Worm (Caenorhabditis elegans) whole organism, mixed stage, embryonic: Measurements from ENCODE around the gene F54H12.10.
"Not testable (repeated sequence)": the region's sequence is repeated elsewhere in the genome, so short reads cannot be mapped to it uniquely, and the experiment has no call there.

ENCODE experiments used
- M03D4.4 ChIP-seq: sonication (generic microtip); optimal IDR thresholded peaks from 2 replicates; lab custom pipeline; 2017; ENCODE audit warnings: mild to moderate bottlenecking, missing genetic modification characterization, missing compliant biosample characterization
- bed-3 ChIP-seq: fragments of 200-800 bp; sonication (Bioruptor generic); optimal IDR thresholded peaks from 3 replicates; lab custom pipeline; 2018; ENCODE audit warnings: mild to moderate bottlenecking, missing genetic modification characterization, moderate library complexity, missing compliant biosample characterization
- ceh-39 ChIP-seq: fragments of 150-350 bp; optimal IDR thresholded peaks from 2 replicates; lab custom pipeline; 2014; ENCODE audit warnings: missing biosample characterization, missing genetic modification characterization
- ces-1 ChIP-seq: fragments of 150-350 bp; optimal IDR thresholded peaks from 2 replicates; lab custom pipeline; 2014; ENCODE audit warnings: missing biosample characterization, missing genetic modification reagents, missing genetic modification characterization
- cnd-1 ChIP-seq: fragments of 200-800 bp; sonication (Bioruptor generic); optimal IDR thresholded peaks from 2 replicates; lab custom pipeline; 2018; ENCODE audit warnings: mild to moderate bottlenecking, missing genetic modification characterization, missing compliant biosample characterization
- drap-1 ChIP-seq: fragments of 200-800 bp; sonication (Bioruptor generic); optimal IDR thresholded peaks from 3 replicates; lab custom pipeline; 2018; ENCODE audit warnings: mild to moderate bottlenecking, missing genetic modification characterization, missing compliant biosample characterization
- ham-2 ChIP-seq: fragments of 200-800 bp; sonication (Bioruptor generic); optimal IDR thresholded peaks from 2 replicates; lab custom pipeline; 2018; ENCODE audit warnings: mild to moderate bottlenecking, missing genetic modification characterization, missing compliant biosample characterization
- hlh-1 ChIP-seq: fragments of 150-350 bp; optimal IDR thresholded peaks from 2 replicates; lab custom pipeline; 2014; ENCODE audit warnings: missing biosample characterization, missing genetic modification reagents, missing genetic modification characterization
- lin-32 ChIP-seq: fragments of 200-800 bp; sonication (Bioruptor generic); optimal IDR thresholded peaks from 2 replicates; lab custom pipeline; 2018; ENCODE audit warnings: mild to moderate bottlenecking, missing genetic modification characterization, missing compliant biosample characterization
- lsy-2 ChIP-seq: fragments of 150-350 bp; optimal IDR thresholded peaks from 2 replicates; lab custom pipeline; 2014; ENCODE audit warnings: missing biosample characterization, missing genetic modification characterization
- mab-5 ChIP-seq: fragments of 150-350 bp; optimal IDR thresholded peaks from 2 replicates; lab custom pipeline; 2014; ENCODE audit warnings: missing biosample characterization, missing genetic modification characterization
- mep-1 ChIP-seq: fragments of 150-350 bp; optimal IDR thresholded peaks from 2 replicates; lab custom pipeline; 2017; ENCODE audit warnings: missing biosample characterization, missing genetic modification reagents, missing genetic modification characterization, inconsistent platforms
- nhr-2 ChIP-seq: fragments of 150-350 bp; optimal IDR thresholded peaks from 2 replicates; lab custom pipeline; 2014; ENCODE audit warnings: missing biosample characterization, missing genetic modification characterization
- nhr-28 ChIP-seq: fragments of 150-350 bp; optimal IDR thresholded peaks from 2 replicates; lab custom pipeline; 2014; ENCODE audit warnings: missing biosample characterization, missing genetic modification characterization
- nhr-76 ChIP-seq: sonication (generic microtip); optimal IDR thresholded peaks from 2 replicates; lab custom pipeline; 2017; ENCODE audit warnings: missing biosample characterization, missing genetic modification characterization
- pha-4 ChIP-seq: fragments of 150-350 bp; optimal IDR thresholded peaks from 2 replicates; lab custom pipeline; 2018; ENCODE audit warnings: missing biosample characterization, missing genetic modification reagents, missing genetic modification characterization
- sem-2 ChIP-seq: fragments of 200-800 bp; sonication (Bioruptor generic); optimal IDR thresholded peaks from 2 replicates; lab custom pipeline; 2018; ENCODE audit warnings: mild to moderate bottlenecking, missing genetic modification characterization, missing compliant biosample characterization
- snpc-4 ChIP-seq: fragments of 150-350 bp; optimal IDR thresholded peaks from 2 replicates; lab custom pipeline; 2014; ENCODE audit warnings: missing biosample characterization, missing genetic modification characterization
- unc-120 ChIP-seq: sonication (generic microtip); optimal IDR thresholded peaks from 2 replicates; lab custom pipeline; 2017; ENCODE audit warnings: missing genetic modification characterization, missing compliant biosample characterization; ENCODE audit not compliant: poor library complexity, severe bottlenecking
- unc-39 ChIP-seq: fragments of 150-350 bp; optimal IDR thresholded peaks from 2 replicates; lab custom pipeline; 2014; ENCODE audit warnings: missing biosample characterization, missing genetic modification characterization
- unc-62 ChIP-seq: fragments of 150-350 bp; optimal IDR thresholded peaks from 2 replicates; lab custom pipeline; 2014; ENCODE audit warnings: missing biosample characterization, missing genetic modification reagents, missing genetic modification characterization
- zip-8 ChIP-seq: fragments of 150-350 bp; optimal IDR thresholded peaks from 2 replicates; lab custom pipeline; 2014; ENCODE audit warnings: missing biosample characterization, missing genetic modification characterization

Gene F54H12.10

ce11 chrIII:7972061-7972460 lies 13.3 kb upstream of the F54H12.10 start, which contains the start of gene F54H12.5:
Gene F54H12.5, minus strand, starts transcription at chrIII:7972161.
- TF ChIP-seq ceh-39 (tag; lab: Kevin White, UChicago) (peak; percentile 27), unc-62 (GFP tag; lab: Kevin White, UChicago) (no peak)

- TF ChIP-seq bed-3 (GFP tag; lab: Kevin White, UChicago): no peak
These were observed 10.3 kb upstream of the F54H12.10 start, which contains the start of the genes F54H12.8 and F54H12.7 for ce11 chrIII:7969121-7969520. Gene F54H12.8, minus strand, starts transcription at chrIII:7969221. Gene F54H12.7, plus strand, starts transcription at chrIII:7969349.

ce11 chrIII:7964281-7964680 lies 5.5 kb upstream of the F54H12.10 start, which contains the start of gene F54H12.2:
Gene F54H12.2, plus strand, starts transcription at chrIII:7964581.
- not testable (repeated sequence) for TF ChIP-seq ces-1 (GFP tag; lab: Kevin White, UChicago); hlh-1; unc-120 (tag; lab: Kevin White, UChicago)
- TF ChIP-seq, all 35 proteins: peak for 0; not testable (repeated sequence) for 35

ce11 chrIII:7962641-7963040 lies 3.9 kb upstream of the F54H12.10 start, which contains the start of gene F54H12.4:
Gene F54H12.4, minus strand, starts transcription at chrIII:7962741.
- not testable (repeated sequence) for TF ChIP-seq mep-1 (tag; lab: Kevin White, UChicago); nhr-28; unc-39

ce11 chrIII:7958085-7958484 lies 687 bp downstream of the F54H12.10 start, which contains the start of gene C29E4.11:
Gene C29E4.11, minus strand, starts transcription at chrIII:7958114.
- no peak for TF ChIP-seq unc-120 (tag; lab: Kevin White, UChicago)
- peak; percentile 33 for TF ChIP-seq pha-4 (tag; lab: Kevin White, UChicago)
- TF ChIP-seq ces-1 (GFP tag; lab: Kevin White, UChicago): peak; percentile 42
- TF ChIP-seq, all 35 proteins: peak for 2

- TF ChIP-seq hlh-1 (no peak), sem-2 (GFP tag; lab: Kevin White, UChicago) (no peak), lsy-2 (tag; lab: Kevin White, UChicago) (no peak), M03D4.4 (no peak), snpc-4 (tag; lab: Kevin White, UChicago) (no peak), lin-32 (GFP tag; lab: Kevin White, UChicago) (no peak), cnd-1 (tag; lab: Kevin White, UChicago) (no peak), ham-2 (GFP tag; lab: Kevin White, UChicago) (no peak)
These were observed 1.8 kb downstream of the F54H12.10 start, which contains the start of gene C29E4.9 for ce11 chrIII:7956965-7957364. Gene C29E4.9, minus strand, starts transcription at chrIII:7957065.

ce11 chrIII:7953208-7953607 lies 5.6 kb downstream of the F54H12.10 start, which contains the start of gene let-754:
Gene let-754, minus strand, starts transcription at chrIII:7953308.
- TF ChIP-seq nhr-28: no peak
- no peak for TF ChIP-seq mab-5 (tag; lab: Kevin White, UChicago)
- no peak for TF ChIP-seq nhr-2 (tag; lab: Kevin White, UChicago)
- TF ChIP-seq unc-39: no peak
- no peak for TF ChIP-seq lsy-2 (tag; lab: Kevin White, UChicago)

- TF ChIP-seq lsy-2 (tag; lab: Kevin White, UChicago) (peak; percentile 24), unc-62 (GFP tag; lab: Kevin White, UChicago) (no peak), mep-1 (tag; lab: Kevin White, UChicago) (peak; percentile 14)
These were observed 6.6 kb downstream of the F54H12.10 start, which contains the start of gene C29E4.15 for ce11 chrIII:7952077-7952765. Gene C29E4.15, plus strand, starts transcription at chrIII:7952623.

- TF ChIP-seq drap-1 (GFP tag; lab: Kevin White, UChicago) (no peak), mep-1 (tag; lab: Kevin White, UChicago) (no peak), ceh-39 (tag; lab: Kevin White, UChicago) (no peak), ces-1 (GFP tag; lab: Kevin White, UChicago) (no peak), nhr-2 (tag; lab: Kevin White, UChicago) (no peak), hlh-1 (no peak), nhr-76 (no peak), nhr-28 (no peak), zip-8 (no peak), unc-39 (no peak), pha-4 (tag; lab: Kevin White, UChicago) (no peak)
These were observed 8.3 kb downstream of the F54H12.10 start for ce11 chrIII:7950447-7950846.
